Fruit fly (Drosophila melanogaster): ENCODE results near the gene Pde6.

The Pde6 gene

dm6 chr3R:14580045-14580579 is 22.0 kb upstream of the Pde6 start:
- no peak for TF ChIP-seq pad (GFP tag; optimal IDR thresholded peaks at IDR 0.05)
- TF ChIP-seq kay (GFP tag; ENCODE audit: borderline replicate concordance), result peak; percentile 61

DNA sequence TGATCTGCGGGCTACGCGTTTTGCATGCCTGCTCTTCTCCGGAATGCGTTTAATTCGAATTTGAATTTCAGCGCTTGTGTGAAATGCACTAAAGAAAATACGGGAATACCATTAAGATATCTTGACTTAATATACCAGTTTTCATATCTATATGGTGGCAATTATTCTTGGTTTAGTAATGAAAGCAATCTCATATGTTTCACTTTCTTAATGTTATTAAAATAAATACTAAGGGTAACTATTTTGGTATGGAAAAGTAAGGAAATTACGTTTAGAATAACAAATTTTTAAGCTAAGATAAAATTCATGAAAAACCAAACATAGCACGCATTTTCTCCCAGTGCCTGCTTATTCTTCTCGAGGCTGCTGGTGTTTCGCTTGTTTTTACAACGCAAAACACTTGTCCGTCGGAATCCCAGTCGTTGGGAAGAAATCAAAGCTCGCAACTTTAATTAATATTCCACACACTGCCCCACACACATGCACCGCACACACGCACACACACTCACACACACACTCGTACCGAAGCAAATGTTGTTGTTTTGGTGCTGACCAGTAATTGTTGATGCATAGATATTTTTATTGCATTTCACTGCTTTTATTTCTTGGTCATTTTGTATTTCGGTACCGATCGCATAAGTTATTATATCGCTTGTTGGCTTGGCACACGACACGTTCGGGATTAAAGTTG is 19.8 kb upstream of the Pde6 start:
- TF ChIP-seq bab1 (GFP tag; optimal IDR thresholded peaks at IDR 0.05), result no peak

- TF ChIP-seq Hr96 (GFP tag; optimal IDR thresholded peaks at IDR 0.05) (no peak), CG12768 (GFP tag; optimal IDR thresholded peaks at IDR 0.05) (peak; percentile 47)
Observed at dm6 chr3R:14576692-14577646, 18.9 kb upstream of the Pde6 start, which contains the start of gene stumps. Gene stumps (plus strand): TSS chr3R:14577217.

DNA sequence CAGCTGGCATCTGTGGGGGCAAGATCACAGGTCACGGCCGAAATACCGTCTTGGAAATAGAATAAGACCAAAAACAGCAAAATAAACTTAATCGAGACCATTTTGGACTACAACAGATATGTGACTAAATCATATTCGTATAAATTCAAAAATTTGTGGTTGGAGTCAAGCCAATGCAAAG is 18.3 kb upstream of the Pde6 start, which contains the start of gene CG44094:
Gene CG44094 (minus strand): TSS at position 101 of the 181 bp plus-strand sequence.
- no peak for TF ChIP-seq Clk (GFP tag; optimal IDR thresholded peaks at IDR 0.05)
- no peak for TF ChIP-seq kay (GFP tag; ENCODE audit: borderline replicate concordance)
- TF ChIP-seq tj (GFP tag; optimal IDR thresholded peaks at IDR 0.05), result no peak
- no peak for TF ChIP-seq cnc (optimal IDR thresholded peaks at IDR 0.05)
- no peak for TF ChIP-seq Crg-1 (GFP tag; optimal IDR thresholded peaks at IDR 0.05)
- TF ChIP-seq Hr96 (GFP tag; optimal IDR thresholded peaks at IDR 0.05), result no peak
- no peak for TF ChIP-seq CG5204 (GFP tag; optimal IDR thresholded peaks at IDR 0.05)
- no peak for TF ChIP-seq CG12768 (GFP tag; optimal IDR thresholded peaks at IDR 0.05)
- TF ChIP-seq CG14711 (tag; optimal IDR thresholded peaks at IDR 0.05), result no peak

DNA sequence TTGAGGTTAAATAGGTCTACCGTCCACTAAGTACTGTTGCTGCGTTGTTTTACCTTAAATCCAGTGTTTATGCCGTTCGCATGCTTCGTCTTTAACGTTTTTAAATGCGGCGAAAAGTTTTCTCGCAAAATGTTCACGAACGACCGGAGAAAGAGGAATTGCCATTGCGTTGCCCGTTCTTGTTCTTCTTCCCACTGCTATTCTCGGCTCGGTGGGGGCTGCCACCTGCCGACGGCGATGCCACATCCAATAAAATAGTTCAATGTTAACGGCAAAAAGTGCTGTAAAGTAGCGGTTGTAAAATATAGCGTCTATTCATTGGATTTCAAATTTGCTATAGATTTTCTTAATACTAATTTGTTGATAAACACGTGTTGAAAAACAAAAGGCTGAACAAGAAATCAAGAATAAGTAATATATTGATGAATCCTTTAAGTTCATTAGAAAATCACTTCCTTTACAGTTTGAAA is 17.6 kb upstream of the Pde6 start, which contains the start of gene CG7987:
Gene CG7987 (minus strand): TSS at position 170 of the 470 bp plus-strand sequence.
- TF ChIP-seq CG33017 (tag; optimal IDR thresholded peaks at IDR 0.05) (no peak), CG7101 (tag; optimal IDR thresholded peaks at IDR 0.05) (peak; percentile 14), Mnt (GFP tag; optimal IDR thresholded peaks at IDR 0.05) (peak; percentile 8), CG14711 (tag; optimal IDR thresholded peaks at IDR 0.05) (no peak), CG12768 (GFP tag; optimal IDR thresholded peaks at IDR 0.05) (no peak), bab1 (GFP tag; optimal IDR thresholded peaks at IDR 0.05) (peak; percentile 19), cic (GFP tag; optimal IDR thresholded peaks at IDR 0.05) (no peak), Crg-1 (GFP tag; optimal IDR thresholded peaks at IDR 0.05) (peak; percentile 16), pad (GFP tag; optimal IDR thresholded peaks at IDR 0.05) (no peak), cnc (optimal IDR thresholded peaks at IDR 0.05) (no peak), toe (GFP tag; optimal IDR thresholded peaks at IDR 0.05) (no peak), CG7045 (GFP tag; optimal IDR thresholded peaks at IDR 0.05) (no peak), CG1620 (GFP tag; optimal IDR thresholded peaks at IDR 0.05) (no peak), ovo (GFP tag; optimal IDR thresholded peaks at IDR 0.05) (peak; percentile 50)

- TF ChIP-seq Hr96 (GFP tag; optimal IDR thresholded peaks at IDR 0.05), result peak; percentile 48
- TF ChIP-seq CG5204 (GFP tag; optimal IDR thresholded peaks at IDR 0.05), result peak; percentile 35
- TF ChIP-seq toe (GFP tag; optimal IDR thresholded peaks at IDR 0.05), result peak; percentile 69
- peak; percentile 89 for TF ChIP-seq Mnt (GFP tag; optimal IDR thresholded peaks at IDR 0.05)
- peak; percentile 71 for TF ChIP-seq CG14711 (tag; optimal IDR thresholded peaks at IDR 0.05)
- peak; percentile 39 for TF ChIP-seq bab1 (GFP tag; optimal IDR thresholded peaks at IDR 0.05)
- TF ChIP-seq cnc (optimal IDR thresholded peaks at IDR 0.05), result peak in 1 of 2 experiments; percentile 16
- TF ChIP-seq cic (GFP tag; optimal IDR thresholded peaks at IDR 0.05), result no peak
- peak; percentile 76 for TF ChIP-seq kay (GFP tag; ENCODE audit: borderline replicate concordance)
- peak; percentile 39 for TF ChIP-seq Crg-1 (GFP tag; optimal IDR thresholded peaks at IDR 0.05)
- TF ChIP-seq ovo (GFP tag; optimal IDR thresholded peaks at IDR 0.05), result no peak
- peak; percentile 61 for TF ChIP-seq tj (GFP tag; optimal IDR thresholded peaks at IDR 0.05)
- peak; percentile 68 for TF ChIP-seq CG7045 (GFP tag; optimal IDR thresholded peaks at IDR 0.05)
- peak; percentile 79 for TF ChIP-seq CG7101 (tag; optimal IDR thresholded peaks at IDR 0.05)
- TF ChIP-seq CG1620 (GFP tag; optimal IDR thresholded peaks at IDR 0.05), result peak; percentile 42
- TF ChIP-seq CG33017 (tag; optimal IDR thresholded peaks at IDR 0.05), result peak; percentile 57
- TF ChIP-seq Clk (GFP tag; optimal IDR thresholded peaks at IDR 0.05), result peak; percentile 35
- TF ChIP-seq pad (GFP tag; optimal IDR thresholded peaks at IDR 0.05), result peak; percentile 56
- TF ChIP-seq CG12768 (GFP tag; optimal IDR thresholded peaks at IDR 0.05), result peak; percentile 52
- peak; percentile 78 for TF ChIP-seq CG11617 (GFP tag; optimal IDR thresholded peaks at IDR 0.05)
Observed at dm6 chr3R:14574962-14575717, 17.0 kb upstream of the Pde6 start.
